Worm (Caenorhabditis elegans): ENCODE measurements around the gene glb-28.
A peak's percentile ranks its signal among the peaks of the same experiment; 100 is the strongest.

Gene glb-28

DNA sequence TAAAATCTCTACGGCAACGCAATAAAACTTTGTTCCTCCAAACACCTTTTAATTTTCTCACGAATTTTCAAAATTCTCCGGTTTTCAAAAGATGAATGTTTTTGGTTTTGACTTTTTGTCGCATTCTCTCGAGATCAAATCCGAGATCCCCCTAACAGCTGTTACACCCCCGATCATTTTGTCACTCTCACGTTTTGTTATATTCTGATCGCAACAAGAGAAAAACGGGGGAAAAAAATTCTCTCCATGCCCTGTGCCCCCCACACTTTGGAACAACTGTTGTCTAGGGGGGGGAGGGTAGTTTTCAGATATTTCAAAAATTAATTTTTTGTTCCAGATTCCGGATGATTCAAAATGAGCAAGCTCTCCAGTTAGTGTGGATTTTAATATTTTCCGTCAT, 21.1 kb upstream of the glb-28 start (continued):
- TF ChIP-seq tlp-1 (tag; optimal IDR thresholded peaks at IDR 0.05) = no peak
- peak; percentile 51; the same call in 1 of the 2 replicates for TF ChIP-seq nhr-19 (GFP tag; conservative IDR thresholded peaks at IDR 0.05)
- TF ChIP-seq pag-3 (tag; optimal IDR thresholded peaks at IDR 0.05; ENCODE audit: borderline replicate concordance, insufficient read depth) = no peak
- TF ChIP-seq grh-1 (GFP tag; IDR thresholded peaks at IDR 0.05) = no peak
- peak; percentile 36 for TF ChIP-seq snu-23 (GFP tag; optimal IDR thresholded peaks at IDR 0.05)
- TF ChIP-seq nhr-20 (tag; optimal IDR thresholded peaks at IDR 0.05) = peak; percentile 43
- TF ChIP-seq nhr-76 (tag; optimal IDR thresholded peaks at IDR 0.05) = no peak
- TF ChIP-seq isw-1 (GFP tag; IDR thresholded peaks at IDR 0.05) = no peak
- TF ChIP-seq nhr-71 (tag; optimal IDR thresholded peaks at IDR 0.05) = peak; percentile 78
- TF ChIP-seq unc-30 (tag; optimal IDR thresholded peaks at IDR 0.05) = no peak
- no peak for TF ChIP-seq pax-3 (tag; optimal IDR thresholded peaks at IDR 0.05)
- peak; percentile 42 for TF ChIP-seq lin-39 (tag; optimal IDR thresholded peaks at IDR 0.05)
- TF ChIP-seq vab-15 (tag; optimal IDR thresholded peaks at IDR 0.05) = no peak
- TF ChIP-seq hlh-17 (GFP tag; optimal IDR thresholded peaks at IDR 0.05; ENCODE audit: borderline replicate concordance) = no peak
- no peak for TF ChIP-seq nhr-12 (tag; optimal IDR thresholded peaks at IDR 0.05)
- no peak for TF ChIP-seq ztf-4 (tag; optimal IDR thresholded peaks at IDR 0.05)
- TF ChIP-seq sox-4 (tag; optimal IDR thresholded peaks at IDR 0.05) = no peak
- TF ChIP-seq C34B4.2 (tag; optimal IDR thresholded peaks at IDR 0.05) = no peak
- no peak for TF ChIP-seq lin-35 (GFP tag; optimal IDR thresholded peaks at IDR 0.05)
- no peak for TF ChIP-seq elt-2 (tag; optimal IDR thresholded peaks at IDR 0.05)
- no peak for TF ChIP-seq aha-1 (tag; optimal IDR thresholded peaks at IDR 0.05)
- no peak for TF ChIP-seq blmp-1 (tag; optimal IDR thresholded peaks at IDR 0.05)
- peak; percentile 10 for TF ChIP-seq snpc-4 (tag; optimal IDR thresholded peaks at IDR 0.05)
- TF ChIP-seq zag-1 (tag; optimal IDR thresholded peaks at IDR 0.05) = no peak
- TF ChIP-seq tbx-2 (tag; optimal IDR thresholded peaks at IDR 0.05) = no peak
- TF ChIP-seq mep-1 (tag; optimal IDR thresholded peaks at IDR 0.05) = no peak
- peak in 1 of 2 experiments; percentile 35 for TF ChIP-seq mdl-1 (tag; optimal IDR thresholded peaks at IDR 0.05)
- no peak for TF ChIP-seq hlh-4 (tag; optimal IDR thresholded peaks at IDR 0.05)
- TF ChIP-seq irx-1 (tag; optimal IDR thresholded peaks at IDR 0.05) = no peak
- no peak for TF ChIP-seq alr-1 (tag; optimal IDR thresholded peaks at IDR 0.05; ENCODE audit: borderline replicate concordance)
- no peak for TF ChIP-seq nhr-237 (tag; optimal IDR thresholded peaks at IDR 0.05)
- TF ChIP-seq efl-1 (optimal IDR thresholded peaks at IDR 0.05) = no peak
- no peak for TF ChIP-seq efl-1 (GFP tag; optimal IDR thresholded peaks at IDR 0.05 in 1 of 2)
- no peak for TF ChIP-seq ceh-8 (GFP tag; optimal IDR thresholded peaks at IDR 0.05)
- TF ChIP-seq nhr-85 (tag) = no peak
- TF ChIP-seq fkh-8 (tag; optimal IDR thresholded peaks at IDR 0.05) = no peak
- no peak for TF ChIP-seq xbp-1 (tag; optimal IDR thresholded peaks at IDR 0.05)
- no peak for TF ChIP-seq jun-1 (tag; optimal IDR thresholded peaks at IDR 0.05)
- TF ChIP-seq lin-15B (tag; optimal IDR thresholded peaks at IDR 0.05) = no peak
- no peak for TF ChIP-seq dsc-1 (tag; optimal IDR thresholded peaks at IDR 0.05)

DNA sequence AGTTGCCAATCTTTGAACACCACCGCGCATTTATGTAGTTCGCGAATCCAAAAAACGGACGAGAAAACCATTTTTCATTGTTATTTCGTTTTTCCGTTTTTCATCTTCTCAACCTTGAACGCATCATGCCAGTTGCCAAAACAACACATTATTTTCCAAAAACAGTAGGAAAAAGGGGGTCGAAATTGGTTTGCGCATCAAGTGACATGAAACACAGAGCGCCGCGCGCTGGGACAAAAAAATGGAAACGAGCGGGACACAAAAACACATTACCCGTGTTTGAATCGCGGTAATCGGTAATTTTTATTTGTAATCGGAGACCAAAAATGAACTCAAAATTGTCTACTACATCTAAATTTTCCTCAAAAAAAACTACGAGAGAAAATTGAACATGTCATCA, 19.3 kb upstream of the glb-28 start:
- no peak for TF ChIP-seq efl-1 (optimal IDR thresholded peaks at IDR 0.05)
- TF ChIP-seq efl-1 (GFP tag; optimal IDR thresholded peaks at IDR 0.05 in 1 of 2) = peak in 1 of 2 experiments; percentile 24
- no peak for TF ChIP-seq unc-30 (tag; optimal IDR thresholded peaks at IDR 0.05)
- TF ChIP-seq ceh-82 (tag; optimal IDR thresholded peaks at IDR 0.05) = no peak
- TF ChIP-seq blmp-1 (tag; optimal IDR thresholded peaks at IDR 0.05) = peak; percentile 57
- peak; percentile 66 for TF ChIP-seq nhr-85 (tag)
- no peak for TF ChIP-seq mab-9 (GFP tag; IDR thresholded peaks at IDR 0.05)
- TF ChIP-seq lin-14 (GFP tag; optimal IDR thresholded peaks at IDR 0.05) = peak; percentile 57
- TF ChIP-seq mep-1 (tag; optimal IDR thresholded peaks at IDR 0.05) = peak; percentile 11
- no peak for TF ChIP-seq zag-1 (tag; optimal IDR thresholded peaks at IDR 0.05)
- TF ChIP-seq hlh-4 (tag; optimal IDR thresholded peaks at IDR 0.05) = no peak
